Fruit fly (Drosophila melanogaster): ENCODE results near the gene CG14841.
A peak's percentile ranks its signal among the peaks of the same experiment; 100 is the strongest.

The CG14841 gene

dm6 chr3R:14284422-14284760, 22.2 kb upstream of the CG14841 start (continued):
- TF ChIP-seq lmd (GFP tag; IDR thresholded peaks at IDR 0.05) (no peak), Hsf (GFP tag; optimal IDR thresholded peaks at IDR 0.05) (no peak), Ssrp (tag; optimal IDR thresholded peaks at IDR 0.05) (peak; percentile 15), Awh (GFP tag; IDR thresholded peaks at IDR 0.05) (no peak), tup (GFP tag; optimal IDR thresholded peaks at IDR 0.05) (no peak), knrl (GFP tag; IDR thresholded peaks at IDR 0.05; ENCODE audit: partially characterized antibody) (no peak), CG6175 (GFP tag; IDR thresholded peaks at IDR 0.05) (no peak), nmo (GFP tag; optimal IDR thresholded peaks at IDR 0.05) (peak; percentile 24), CG7745 (tag; optimal IDR thresholded peaks at IDR 0.05) (no peak), btn (GFP tag; optimal IDR thresholded peaks at IDR 0.05) (peak; percentile 5), lbe (GFP tag; optimal IDR thresholded peaks at IDR 0.05) (no peak), CG8089 (GFP tag; optimal IDR thresholded peaks at IDR 0.05) (no peak), Trl (optimal IDR thresholded peaks at IDR 0.05) (no peak), Trl (GFP tag; optimal IDR thresholded peaks at IDR 0.05) (no peak), bigmax (GFP tag; optimal IDR thresholded peaks at IDR 0.05) (no peak), CG10209 (GFP tag; optimal IDR thresholded peaks at IDR 0.05) (no peak), CG17328 (GFP tag; IDR thresholded peaks at IDR 0.05) (no peak), CG15479 (GFP tag; optimal IDR thresholded peaks at IDR 0.05) (no peak), CG6765 (GFP tag; optimal IDR thresholded peaks at IDR 0.05) (no peak), CG15514 (GFP tag; optimal IDR thresholded peaks at IDR 0.05) (peak; percentile 13), insv (GFP tag; optimal IDR thresholded peaks at IDR 0.05) (no peak), Gug (GFP tag; IDR thresholded peaks at IDR 0.05) (no peak), CG31224 (GFP tag; IDR thresholded peaks at IDR 0.05) (no peak), sr (GFP tag; IDR thresholded peaks at IDR 0.05) (no peak), CG33213 (GFP tag; optimal IDR thresholded peaks at IDR 0.05) (peak; percentile 13), D19A (tag; optimal IDR thresholded peaks at IDR 0.05) (no peak), D19B (GFP tag; optimal IDR thresholded peaks at IDR 0.05) (no peak), Sry-β (GFP tag; optimal IDR thresholded peaks at IDR 0.05) (no peak), Sin3A (optimal IDR thresholded peaks at IDR 0.05) (no peak), CG1603 (tag; optimal IDR thresholded peaks at IDR 0.05) (peak; percentile 45), mam (GFP tag; optimal IDR thresholded peaks at IDR 0.05) (no peak), CG18764 (GFP tag; optimal IDR thresholded peaks at IDR 0.05) (no peak), Hmr (GFP tag; optimal IDR thresholded peaks at IDR 0.05) (no peak), B-H1 (GFP tag; IDR thresholded peaks at IDR 0.05) (no peak), CG5180 (GFP tag; optimal IDR thresholded peaks at IDR 0.05) (peak; percentile 10), chif (GFP tag; optimal IDR thresholded peaks at IDR 0.05) (no peak), MBD-R2 (GFP tag; IDR thresholded peaks at IDR 0.05) (no peak), CG11085 (GFP tag; IDR thresholded peaks at IDR 0.05) (no peak), CG11093 (GFP tag; IDR thresholded peaks at IDR 0.05) (no peak), pum (GFP tag; optimal IDR thresholded peaks at IDR 0.05) (no peak), CG12391 (tag; optimal IDR thresholded peaks at IDR 0.05) (no peak), wek (GFP tag; optimal IDR thresholded peaks at IDR 0.05) (peak; percentile 36), CG2678 (tag; optimal IDR thresholded peaks at IDR 0.05) (peak; percentile 27), rib (GFP tag; IDR thresholded peaks at IDR 0.05) (no peak), Nf-YC (tag; optimal IDR thresholded peaks at IDR 0.05) (no peak), Nf-YB (GFP tag; optimal IDR thresholded peaks at IDR 0.05) (no peak), Doc2 (GFP tag; IDR thresholded peaks at IDR 0.05) (no peak), pb (GFP tag; optimal IDR thresholded peaks at IDR 0.05) (no peak), CG13894 (tag; optimal IDR thresholded peaks at IDR 0.05) (no peak), Bgb (GFP tag; IDR thresholded peaks at IDR 0.05; ENCODE audit: partially characterized antibody) (no peak), zen2 (GFP tag; IDR thresholded peaks at IDR 0.05; ENCODE audit: partially characterized antibody) (no peak), Hr51 (GFP tag; optimal IDR thresholded peaks at IDR 0.05) (peak in 1 of 2 experiments; percentile 46)

Data from whole organism, embryonic.